Worm (Caenorhabditis elegans) whole organism, mixed stage, embryonic: ENCODE data around the gene str-178.

Experiments used
- bed-3 ChIP-seq: fragments of 200-800 bp; sonication (Bioruptor generic); optimal IDR thresholded peaks from 3 replicates; lab custom pipeline; 2018; ENCODE audit warnings: mild to moderate bottlenecking, missing genetic modification characterization, moderate library complexity, missing compliant biosample characterization
- ceh-39 ChIP-seq: fragments of 150-350 bp; optimal IDR thresholded peaks from 2 replicates; lab custom pipeline; 2014; ENCODE audit warnings: missing biosample characterization, missing genetic modification characterization
- ces-1 ChIP-seq: fragments of 150-350 bp; optimal IDR thresholded peaks from 2 replicates; lab custom pipeline; 2014; ENCODE audit warnings: missing biosample characterization, missing genetic modification reagents, missing genetic modification characterization
- elt-1 ChIP-seq: sonication (generic microtip); optimal IDR thresholded peaks from 2 replicates; lab custom pipeline; 2017; ENCODE audit warnings: missing genetic modification characterization, mild to moderate bottlenecking, missing compliant biosample characterization, antibody characterized with exemption, moderate library complexity, borderline replicate concordance; ENCODE audit not compliant: insufficient read depth
- lsy-2 ChIP-seq: fragments of 150-350 bp; optimal IDR thresholded peaks from 2 replicates; lab custom pipeline; 2014; ENCODE audit warnings: missing biosample characterization, missing genetic modification characterization
- mab-5 ChIP-seq: fragments of 150-350 bp; optimal IDR thresholded peaks from 2 replicates; lab custom pipeline; 2014; ENCODE audit warnings: missing biosample characterization, missing genetic modification characterization
- nhr-12 ChIP-seq: fragments of 150-350 bp; optimal IDR thresholded peaks from 2 replicates; lab custom pipeline; 2014; ENCODE audit warnings: missing biosample characterization, missing genetic modification characterization
- nhr-2 ChIP-seq: fragments of 150-350 bp; optimal IDR thresholded peaks from 2 replicates; lab custom pipeline; 2014; ENCODE audit warnings: missing biosample characterization, missing genetic modification characterization
- nhr-28 ChIP-seq: fragments of 150-350 bp; optimal IDR thresholded peaks from 2 replicates; lab custom pipeline; 2014; ENCODE audit warnings: missing biosample characterization, missing genetic modification characterization
- pha-4 ChIP-seq: fragments of 150-350 bp; optimal IDR thresholded peaks from 2 replicates; lab custom pipeline; 2018; ENCODE audit warnings: missing biosample characterization, missing genetic modification reagents, missing genetic modification characterization
- sptf-1 ChIP-seq: sonication (generic microtip); optimal IDR thresholded peaks from 2 replicates; lab custom pipeline; 2017; ENCODE audit warnings: mild to moderate bottlenecking, missing genetic modification characterization, moderate library complexity, missing compliant biosample characterization
- unc-62 ChIP-seq: fragments of 150-350 bp; optimal IDR thresholded peaks from 2 replicates; lab custom pipeline; 2014; ENCODE audit warnings: missing biosample characterization, missing genetic modification reagents, missing genetic modification characterization
- ztf-11 ChIP-seq: fragments of 150-350 bp; optimal IDR thresholded peaks from 2 replicates; lab custom pipeline; 2014; ENCODE audit warnings: missing biosample characterization, missing genetic modification characterization

ce11 chrV:12697364-12697901 is 18.9 kb downstream of the str-178 start, which contains the start of gene istr-1:
- no peak for TF ChIP-seq nhr-12 (tag; lab: Kevin White, UChicago)
- TF ChIP-seq elt-1 (tag; lab: Kevin White, UChicago), result no peak
- no peak for TF ChIP-seq lsy-2 (tag; lab: Kevin White, UChicago)
- no peak for TF ChIP-seq ceh-39 (tag; lab: Kevin White, UChicago)
- TF ChIP-seq pha-4 (tag; lab: Kevin White, UChicago), result no peak
- no peak for TF ChIP-seq mab-5
- no peak for TF ChIP-seq sptf-1 (tag; lab: Kevin White, UChicago)
- TF ChIP-seq ces-1 (GFP tag; lab: Kevin White, UChicago), result no peak
- no peak for TF ChIP-seq bed-3 (GFP tag; lab: Kevin White, UChicago)
- TF ChIP-seq nhr-2 (tag; lab: Kevin White, UChicago), result no peak
- no peak for TF ChIP-seq nhr-28 (tag; lab: Kevin White, UChicago)
- no peak for TF ChIP-seq ztf-11 (tag; lab: Kevin White, UChicago)
- no peak for TF ChIP-seq unc-62
